Worm (Caenorhabditis elegans) whole organism, mixed stage, embryonic: Measurements from ENCODE around the gene F53C3.11.

Experiments used
- ceh-43 ChIP-seq: fragments of 200-800 bp; sonication (Bioruptor generic); optimal IDR thresholded peaks from 2 replicates; lab custom pipeline; 2018; ENCODE audit warnings: mild to moderate bottlenecking, missing genetic modification characterization, moderate library complexity, missing compliant biosample characterization
- elt-1 ChIP-seq: sonication (generic microtip); optimal IDR thresholded peaks from 2 replicates; lab custom pipeline; 2017; ENCODE audit warnings: missing genetic modification characterization, mild to moderate bottlenecking, missing compliant biosample characterization, antibody characterized with exemption, moderate library complexity, borderline replicate concordance; ENCODE audit not compliant: insufficient read depth
- elt-3 ChIP-seq: fragments of 150-350 bp; optimal IDR thresholded peaks from 2 replicates; lab custom pipeline; 2014; ENCODE audit warnings: missing biosample characterization, missing genetic modification characterization
- ham-2 ChIP-seq: fragments of 200-800 bp; sonication (Bioruptor generic); optimal IDR thresholded peaks from 2 replicates; lab custom pipeline; 2018; ENCODE audit warnings: mild to moderate bottlenecking, missing genetic modification characterization, missing compliant biosample characterization
- nhr-237 ChIP-seq: fragments of 150-350 bp; optimal IDR thresholded peaks from 2 replicates; lab custom pipeline; 2014; ENCODE audit warnings: missing biosample characterization, missing genetic modification characterization
- nhr-28 ChIP-seq: fragments of 150-350 bp; optimal IDR thresholded peaks from 2 replicates; lab custom pipeline; 2014; ENCODE audit warnings: missing biosample characterization, missing genetic modification characterization
- snpc-4 ChIP-seq: fragments of 150-350 bp; optimal IDR thresholded peaks from 2 replicates; lab custom pipeline; 2014; ENCODE audit warnings: missing biosample characterization, missing genetic modification characterization
- unc-62 ChIP-seq: fragments of 150-350 bp; optimal IDR thresholded peaks from 2 replicates; lab custom pipeline; 2014; ENCODE audit warnings: missing biosample characterization, missing genetic modification reagents, missing genetic modification characterization

- no peak for TF ChIP-seq snpc-4
- no peak for TF ChIP-seq unc-62 (GFP tag; lab: Kevin White, UChicago)
- no peak for TF ChIP-seq nhr-237 (tag; lab: Kevin White, UChicago)
- TF ChIP-seq elt-1 (tag; lab: Kevin White, UChicago), result no peak
- TF ChIP-seq ham-2, result no peak
- no peak for TF ChIP-seq nhr-28 (tag; lab: Kevin White, UChicago)
- TF ChIP-seq elt-3 (tag; lab: Kevin White, UChicago), result no peak
- no peak for TF ChIP-seq ceh-43 (GFP tag; lab: Kevin White, UChicago)
Measured at ce11 chrII:3951354-3951753, 44.8 kb upstream of the F53C3.11 start.
